Worm (Caenorhabditis elegans) whole organism, early embryonic: ENCODE data around the gene W03A5.1.

Experiments
- B0310.2 ChIP-seq: sonication (generic microtip); optimal IDR thresholded peaks from 2 replicates; lab custom pipeline; 2016; ENCODE audit warnings: mild to moderate bottlenecking, missing genetic modification characterization, missing compliant biosample characterization
- F13C5.2 ChIP-seq: sonication (generic microtip); optimal IDR thresholded peaks from 2 replicates; lab custom pipeline; 2017; ENCODE audit warnings: mild to moderate bottlenecking, missing genetic modification characterization, inconsistent platforms, missing compliant biosample characterization
- aly-1 ChIP-seq: sonication (generic microtip); optimal IDR thresholded peaks from 2 replicates; lab custom pipeline; 2016; ENCODE audit warnings: missing genetic modification characterization, missing compliant biosample characterization
- ama-1 ChIP-seq: fragments of 150-350 bp; optimal IDR thresholded peaks from 2 replicates; lab custom pipeline; 2014
- ceh-13 ChIP-seq: fragments of 200-800 bp; sonication (Bioruptor generic); optimal IDR thresholded peaks from 2 replicates; lab custom pipeline; 2018; ENCODE audit warnings: mild to moderate bottlenecking, missing genetic modification characterization, missing compliant biosample characterization
- ceh-36 ChIP-seq: sonication (generic microtip); optimal IDR thresholded peaks from 2 replicates; lab custom pipeline; 2016; ENCODE audit warnings: missing genetic modification characterization, inconsistent platforms, missing compliant biosample characterization
- ets-7 ChIP-seq: sonication (generic microtip); optimal IDR thresholded peaks from 2 replicates; lab custom pipeline; 2016; ENCODE audit warnings: missing genotype, missing genetic modification characterization, missing compliant biosample characterization
- flt-1 ChIP-seq: fragments of 200-800 bp; sonication (Bioruptor generic); IDR thresholded peaks from 2 replicates; pipeline ENCODE4 v1.3.6; 2022; ENCODE audit warnings: missing genetic modification characterization, missing compliant biosample characterization
- hmbx-1 ChIP-seq: sonication (generic microtip); optimal IDR thresholded peaks from 2 replicates; lab custom pipeline; 2016; ENCODE audit warnings: mild to moderate bottlenecking, missing genetic modification characterization, missing compliant biosample characterization
- hmg-4 ChIP-seq: fragments of 200-800 bp; sonication (Bioruptor generic); optimal IDR thresholded peaks from 2 replicates; lab custom pipeline; 2018; ENCODE audit warnings: mild to moderate bottlenecking, missing genetic modification characterization, missing compliant biosample characterization
- hnd-1 ChIP-seq: sonication (generic microtip); optimal IDR thresholded peaks from 2 replicates; lab custom pipeline; 2016; ENCODE audit warnings: missing genetic modification characterization, missing compliant biosample characterization
- pes-1 ChIP-seq: fragments of 200-800 bp; sonication (Bioruptor generic); IDR thresholded peaks from 2 replicates; pipeline ENCODE4 v1.3.6; 2022; ENCODE audit warnings: missing genetic modification reagents, missing genetic modification characterization, missing compliant biosample characterization
- scrt-1 ChIP-seq: fragments of 200-800 bp; sonication (Bioruptor generic); IDR thresholded peaks from 2 replicates; pipeline ENCODE4 v1.3.6; 2022; ENCODE audit warnings: missing genetic modification characterization, missing compliant biosample characterization
- sea-1 ChIP-seq: fragments of 200-800 bp; sonication (Bioruptor generic); conservative IDR thresholded peaks from 2 replicates; pipeline ENCODE4 v1.3.6; 2022; ENCODE audit warnings: missing genetic modification characterization, missing compliant biosample characterization
- tbx-11 ChIP-seq: fragments of 200-800 bp; sonication (Bioruptor generic); IDR thresholded peaks from 2 replicates; pipeline ENCODE4 v1.3.6; 2022; ENCODE audit warnings: missing genetic modification characterization, missing compliant biosample characterization
- tbx-37 ChIP-seq: fragments of 200-800 bp; sonication (Bioruptor generic); conservative IDR thresholded peaks from 2 replicates; pipeline ENCODE4 v1.3.6; 2022; ENCODE audit warnings: missing genetic modification reagents, missing genetic modification characterization, missing compliant biosample characterization
- tra-4 ChIP-seq: sonication (generic microtip); optimal IDR thresholded peaks from 2 replicates; lab custom pipeline; 2017; ENCODE audit warnings: missing genetic modification characterization, missing compliant biosample characterization

W03A5.1 gene

ce11 chrIII:5461079-5461478 is 53.4 kb downstream of the W03A5.1 start, which contains the start of gene F48E8.3:
Gene F48E8.3 (plus strand): TSS chrIII:5461379.
- TF ChIP-seq pes-1 (GFP tag; lab: Robert Waterston, UW) (no peak), tbx-11 (GFP tag; lab: Robert Waterston, UW) (no peak), flt-1 (GFP tag; lab: Robert Waterston, UW) (no peak), aly-1 (tag; lab: Kevin White, UChicago) (no peak), B0310.2 (tag; lab: Kevin White, UChicago) (no peak), ceh-36 (no peak), hnd-1 (no peak), F13C5.2 (tag; lab: Kevin White, UChicago) (no peak), ets-7 (tag; lab: Kevin White, UChicago) (no peak), ama-1 (lab: Kevin White, UChicago) (no peak), tbx-37 (GFP tag; lab: Robert Waterston, UW) (no peak), hmg-4 (GFP tag; lab: Kevin White, UChicago) (no peak), ceh-13 (GFP tag; lab: Kevin White, UChicago) (no peak), scrt-1 (GFP tag; lab: Robert Waterston, UW) (no peak), sea-1 (GFP tag; lab: Robert Waterston, UW) (no peak), tra-4 (tag; lab: Kevin White, UChicago) (no peak), hmbx-1 (tag; lab: Kevin White, UChicago) (no peak)
